Fruit fly (Drosophila melanogaster): ENCODE data around the gene CG13667.

Gene CG13667

dm6 chr3L:8372035-8372434 is 33.2 kb upstream of the CG13667 start, which contains the start of gene ImpE1:
TSS of gene ImpE1 (plus strand) at chr3L:8372405.
- TF ChIP-seq Dfd (GFP tag; optimal IDR thresholded peaks at IDR 0.05) (peak; percentile 76), Abd-B (GFP tag; optimal IDR thresholded peaks at IDR 0.05) (no peak)

- TF ChIP-seq Hr83 (GFP tag; optimal IDR thresholded peaks at IDR 0.05; ENCODE audit: poor library complexity, severe bottlenecking), result no peak
- TF ChIP-seq psq (GFP tag; optimal IDR thresholded peaks at IDR 0.05), result no peak
- TF ChIP-seq dmrt93B (GFP tag; optimal IDR thresholded peaks at IDR 0.05), result no peak
- no peak for TF ChIP-seq Vsx2 (GFP tag; optimal IDR thresholded peaks at IDR 0.05; ENCODE audit: partially characterized antibody)
- no peak for TF ChIP-seq HLH106 (tag; optimal IDR thresholded peaks at IDR 0.05)
- no peak for TF ChIP-seq Dfd (GFP tag; optimal IDR thresholded peaks at IDR 0.05)
- no peak for TF ChIP-seq GATAd (GFP tag; optimal IDR thresholded peaks at IDR 0.05)
- no peak for TF ChIP-seq pan (optimal IDR thresholded peaks at IDR 0.05)
- TF ChIP-seq jim (GFP tag; optimal IDR thresholded peaks at IDR 0.05), result no peak
- TF ChIP-seq Myc (optimal IDR thresholded peaks at IDR 0.05), result no peak
- no peak for TF ChIP-seq Abd-B (GFP tag; optimal IDR thresholded peaks at IDR 0.05)
- TF ChIP-seq Hnf4 (GFP tag; optimal IDR thresholded peaks at IDR 0.05), result no peak
These were observed 31.1 kb upstream of the CG13667 start for dm6 chr3L:8374107-8374506.

dm6 chr3L:8379161-8379560 is 26.1 kb upstream of the CG13667 start:
- no peak for TF ChIP-seq lola (GFP tag; optimal IDR thresholded peaks at IDR 0.05)
- TF ChIP-seq Dif (GFP tag; optimal IDR thresholded peaks at IDR 0.05; ENCODE audit: partially characterized antibody), result no peak
- no peak for TF ChIP-seq GATAd (GFP tag; optimal IDR thresholded peaks at IDR 0.05)
- no peak for TF ChIP-seq Jra (GFP tag; optimal IDR thresholded peaks at IDR 0.05)
- no peak for TF ChIP-seq ey (GFP tag; optimal IDR thresholded peaks at IDR 0.05)
- no peak for TF ChIP-seq brk (GFP tag; optimal IDR thresholded peaks at IDR 0.05)
- no peak for TF ChIP-seq fru (GFP tag; optimal IDR thresholded peaks at IDR 0.05)
- TF ChIP-seq CG9705 (GFP tag; optimal IDR thresholded peaks at IDR 0.05), result no peak
- TF ChIP-seq OdsH (GFP tag; optimal IDR thresholded peaks at IDR 0.05), result no peak
- TF ChIP-seq Mio (GFP tag; optimal IDR thresholded peaks at IDR 0.05), result no peak
- no peak for TF ChIP-seq pan (optimal IDR thresholded peaks at IDR 0.05)
- TF ChIP-seq tai (GFP tag; optimal IDR thresholded peaks at IDR 0.05), result no peak
- no peak for TF ChIP-seq Abd-B (GFP tag; optimal IDR thresholded peaks at IDR 0.05)
- no peak for TF ChIP-seq N (GFP tag; optimal IDR thresholded peaks at IDR 0.05)
- no peak for TF ChIP-seq sv (GFP tag; optimal IDR thresholded peaks at IDR 0.05)
- no peak for TF ChIP-seq psq (GFP tag; optimal IDR thresholded peaks at IDR 0.05)
- no peak for TF ChIP-seq usp (GFP tag; optimal IDR thresholded peaks at IDR 0.05)
- no peak for TF ChIP-seq rgr (GFP tag; optimal IDR thresholded peaks at IDR 0.05)

dm6 chr3L:8383968-8384367 is 21.3 kb upstream of the CG13667 start:
- TF ChIP-seq dmrt93B (GFP tag; optimal IDR thresholded peaks at IDR 0.05) (no peak), CG32264 (GFP tag; optimal IDR thresholded peaks at IDR 0.05) (no peak), sage (GFP tag; optimal IDR thresholded peaks at IDR 0.05) (no peak), CrebA (GFP tag; optimal IDR thresholded peaks at IDR 0.05; ENCODE audit: borderline replicate concordance) (no peak), jim (GFP tag; optimal IDR thresholded peaks at IDR 0.05) (no peak), usp (GFP tag; optimal IDR thresholded peaks at IDR 0.05) (no peak), foxo (GFP tag; optimal IDR thresholded peaks at IDR 0.05) (no peak), sv (GFP tag; optimal IDR thresholded peaks at IDR 0.05) (no peak), GATAd (GFP tag; optimal IDR thresholded peaks at IDR 0.05) (no peak), Hr83 (GFP tag; optimal IDR thresholded peaks at IDR 0.05; ENCODE audit: poor library complexity, severe bottlenecking) (no peak), fru (GFP tag; optimal IDR thresholded peaks at IDR 0.05) (no peak), woc (GFP tag; optimal IDR thresholded peaks at IDR 0.05) (no peak), CG9705 (GFP tag; optimal IDR thresholded peaks at IDR 0.05) (no peak), Mio (GFP tag; optimal IDR thresholded peaks at IDR 0.05) (no peak), rgr (GFP tag; optimal IDR thresholded peaks at IDR 0.05) (no peak), pan (optimal IDR thresholded peaks at IDR 0.05) (no peak)

- TF ChIP-seq Hnf4 (GFP tag; optimal IDR thresholded peaks at IDR 0.05) (no peak), Vsx2 (GFP tag; optimal IDR thresholded peaks at IDR 0.05; ENCODE audit: partially characterized antibody) (no peak), sage (GFP tag; optimal IDR thresholded peaks at IDR 0.05) (no peak), dl (GFP tag; optimal IDR thresholded peaks at IDR 0.05; ENCODE audit: insufficient read depth in 1 of 2, partially characterized antibody in 2 of 2) (no peak), usp (GFP tag; optimal IDR thresholded peaks at IDR 0.05) (no peak), fru (GFP tag; optimal IDR thresholded peaks at IDR 0.05) (peak; percentile 46), Mio (GFP tag; optimal IDR thresholded peaks at IDR 0.05) (no peak), Hr78 (GFP tag; optimal IDR thresholded peaks at IDR 0.05) (no peak), woc (GFP tag; optimal IDR thresholded peaks at IDR 0.05) (peak; percentile 30), Myc (optimal IDR thresholded peaks at IDR 0.05) (no peak), pan (optimal IDR thresholded peaks at IDR 0.05) (no peak), OdsH (GFP tag; optimal IDR thresholded peaks at IDR 0.05) (peak; percentile 12), CrebA (GFP tag; optimal IDR thresholded peaks at IDR 0.05; ENCODE audit: borderline replicate concordance) (no peak), CG32264 (GFP tag; optimal IDR thresholded peaks at IDR 0.05) (no peak), tai (GFP tag; optimal IDR thresholded peaks at IDR 0.05) (no peak), psq (GFP tag; optimal IDR thresholded peaks at IDR 0.05) (peak; percentile 49), GATAd (GFP tag; optimal IDR thresholded peaks at IDR 0.05) (no peak), sv (GFP tag; optimal IDR thresholded peaks at IDR 0.05) (no peak), Abd-B (GFP tag; optimal IDR thresholded peaks at IDR 0.05) (no peak), rgr (GFP tag; optimal IDR thresholded peaks at IDR 0.05) (peak; percentile 4), dsf (GFP tag; optimal IDR thresholded peaks at IDR 0.05; ENCODE audit: borderline replicate concordance) (no peak), CG9705 (GFP tag; optimal IDR thresholded peaks at IDR 0.05) (no peak), foxo (GFP tag; optimal IDR thresholded peaks at IDR 0.05) (peak in 1 of 2 experiments; percentile 39), HLH106 (tag; optimal IDR thresholded peaks at IDR 0.05) (peak; percentile 12), brk (GFP tag; optimal IDR thresholded peaks at IDR 0.05) (no peak), N (GFP tag; optimal IDR thresholded peaks at IDR 0.05) (no peak), Dif (GFP tag; optimal IDR thresholded peaks at IDR 0.05; ENCODE audit: partially characterized antibody) (no peak), Jra (GFP tag; optimal IDR thresholded peaks at IDR 0.05) (no peak), Hr83 (GFP tag; optimal IDR thresholded peaks at IDR 0.05; ENCODE audit: poor library complexity, severe bottlenecking) (no peak), Sp1 (GFP tag; optimal IDR thresholded peaks at IDR 0.05) (no peak), dmrt93B (GFP tag; optimal IDR thresholded peaks at IDR 0.05) (no peak), br (GFP tag; optimal IDR thresholded peaks at IDR 0.05) (peak; percentile 35), Dfd (GFP tag; optimal IDR thresholded peaks at IDR 0.05) (no peak)
These were observed 20.2 kb upstream of the CG13667 start for dm6 chr3L:8385055-8385454.

Measured in whole organism, wandering third instar larva.